Fruit fly (Drosophila melanogaster): ENCODE results near the gene epsilonCOP.

The epsilonCOP gene

dm6 chr2L:6473076-6474037 lies 15.5 kb upstream of the epsilonCOP start, which contains the start of gene mmy (continued):
- TF ChIP-seq Med (GFP tag) = peak; percentile 92
- peak; percentile 69 for TF ChIP-seq CoRest (tag; optimal IDR thresholded peaks at IDR 0.05)
- peak; percentile 47 for TF ChIP-seq CG32532 (GFP tag; IDR thresholded peaks at IDR 0.05)
- peak in 1 of 2 experiments; percentile 84 for TF ChIP-seq crp (GFP tag; optimal IDR thresholded peaks at IDR 0.05)
- peak in 1 of 2 experiments; percentile 12 for TF ChIP-seq Eip74EF (GFP tag; optimal IDR thresholded peaks at IDR 0.05)
- peak; percentile 36 for TF ChIP-seq CG3065 (GFP tag; optimal IDR thresholded peaks at IDR 0.05)
- TF ChIP-seq CG1792 (GFP tag; optimal IDR thresholded peaks at IDR 0.05) = no peak
- peak; percentile 78 for TF ChIP-seq CG11504 (tag; optimal IDR thresholded peaks at IDR 0.05)
- peak; percentile 62 for TF ChIP-seq CG8924 (tag; optimal IDR thresholded peaks at IDR 0.05)
- TF ChIP-seq CG6175 (GFP tag; IDR thresholded peaks at IDR 0.05) = peak; percentile 92
- no peak for TF ChIP-seq CG33557 (GFP tag; optimal IDR thresholded peaks at IDR 0.05)
- TF ChIP-seq dimm (GFP tag; IDR thresholded peaks at IDR 0.05) = no peak
- TF ChIP-seq zen (tag; optimal IDR thresholded peaks at IDR 0.05) = no peak
- TF ChIP-seq en (GFP tag; optimal IDR thresholded peaks at IDR 0.05) = peak; percentile 10
- peak; percentile 52 for TF ChIP-seq CG30403 (GFP tag; optimal IDR thresholded peaks at IDR 0.05)
- TF ChIP-seq kah (GFP tag; optimal IDR thresholded peaks at IDR 0.05) = peak; percentile 19
- no peak for TF ChIP-seq CG7745 (tag; optimal IDR thresholded peaks at IDR 0.05)
- no peak; the same call in 1 of the 2 replicates for TF ChIP-seq al (GFP tag; IDR thresholded peaks at IDR 0.05)
- peak; percentile 74 for TF ChIP-seq row (GFP tag; IDR thresholded peaks at IDR 0.05)
- TF ChIP-seq oc (tag; optimal IDR thresholded peaks at IDR 0.05) = peak; percentile 7
- TF ChIP-seq eyg (GFP tag; optimal IDR thresholded peaks at IDR 0.05) = peak; percentile 28
- TF ChIP-seq Elba2 (GFP tag; optimal IDR thresholded peaks at IDR 0.05) = peak; percentile 32
- peak; percentile 46 for TF ChIP-seq Scr (GFP tag; IDR thresholded peaks at IDR 0.05; ENCODE audit: partially characterized antibody)
- TF ChIP-seq CG9215 (GFP tag; IDR thresholded peaks at IDR 0.05) = 0 out of 2 replicates have a peak, but pooled peaks have one; percentile 5
- TF ChIP-seq zf30C (GFP tag; optimal IDR thresholded peaks at IDR 0.05) = peak; percentile 5
- TF ChIP-seq bab2 (GFP tag; optimal IDR thresholded peaks at IDR 0.05) = no peak
- TF ChIP-seq pan (optimal IDR thresholded peaks at IDR 0.05) = no peak
- TF ChIP-seq pan (GFP tag; optimal IDR thresholded peaks at IDR 0.05 in 1 of 2, IDR thresholded peaks at IDR 0.05 in 1 of 2) = peak in 1 of 2 experiments; percentile 30
- TF ChIP-seq Usf (GFP tag; optimal IDR thresholded peaks at IDR 0.05) = no peak
- peak; percentile 22 for TF ChIP-seq sd (tag; optimal IDR thresholded peaks at IDR 0.05)
- TF ChIP-seq CG11398 (GFP tag; optimal IDR thresholded peaks at IDR 0.05) = peak; percentile 43
- TF ChIP-seq MTF-1 (GFP tag; optimal IDR thresholded peaks at IDR 0.05; ENCODE audit: borderline replicate concordance) = no peak
- peak; percentile 45; the same call in 1 of the 2 replicates for TF ChIP-seq Xrp1 (GFP tag; IDR thresholded peaks at IDR 0.05)
- no peak for TF ChIP-seq CG8359 (GFP tag; optimal IDR thresholded peaks at IDR 0.05; ENCODE audit: borderline replicate concordance)
- TF ChIP-seq NC2α (GFP tag; optimal IDR thresholded peaks at IDR 0.05) = no peak
- peak; percentile 78 for TF ChIP-seq CG8388 (GFP tag; optimal IDR thresholded peaks at IDR 0.05)
- TF ChIP-seq CG8089 (GFP tag; optimal IDR thresholded peaks at IDR 0.05) = peak; percentile 4
- TF ChIP-seq pnt (GFP tag; optimal IDR thresholded peaks at IDR 0.05) = no peak
- TF ChIP-seq ab (GFP tag; optimal IDR thresholded peaks at IDR 0.05) = no peak
- peak; percentile 39 for TF ChIP-seq CG3163 (GFP tag; optimal IDR thresholded peaks at IDR 0.05)
- TF ChIP-seq CG7786 (GFP tag; optimal IDR thresholded peaks at IDR 0.05) = peak; percentile 23
- TF ChIP-seq pzg (GFP tag; optimal IDR thresholded peaks at IDR 0.05) = peak; percentile 78
- 0 out of 2 replicates have a peak, but pooled peaks have one; percentile 30 for TF ChIP-seq ranshi (GFP tag; IDR thresholded peaks at IDR 0.05)
- peak; percentile 52; the same call in 1 of the 4 replicates for TF ChIP-seq Dll (GFP tag; IDR thresholded peaks at IDR 0.05; ENCODE audit: partially characterized antibody)
- TF ChIP-seq Meics (GFP tag; optimal IDR thresholded peaks at IDR 0.05) = peak; percentile 46
- peak; percentile 61 for TF ChIP-seq bcd (GFP tag; optimal IDR thresholded peaks at IDR 0.05)
- TF ChIP-seq CG18599 (GFP tag; optimal IDR thresholded peaks at IDR 0.05) = peak; percentile 66

Data from whole organism, embryonic.